Worm (Caenorhabditis elegans) whole organism, mixed stage, embryonic: ENCODE results near the gene scl-8.

ENCODE experiments used
- blmp-1 ChIP-seq: fragments of 150-350 bp; optimal IDR thresholded peaks from 2 replicates; lab custom pipeline; 2014; ENCODE audit warnings: missing biosample characterization, missing genetic modification characterization
- ces-1 ChIP-seq: fragments of 150-350 bp; optimal IDR thresholded peaks from 2 replicates; lab custom pipeline; 2014; ENCODE audit warnings: missing biosample characterization, missing genetic modification reagents, missing genetic modification characterization
- elt-1 ChIP-seq: sonication (generic microtip); optimal IDR thresholded peaks from 2 replicates; lab custom pipeline; 2017; ENCODE audit warnings: missing genetic modification characterization, mild to moderate bottlenecking, missing compliant biosample characterization, antibody characterized with exemption, moderate library complexity, borderline replicate concordance; ENCODE audit not compliant: insufficient read depth
- lin-13 ChIP-seq: fragments of 150-350 bp; optimal IDR thresholded peaks from 2 replicates; lab custom pipeline; 2014; ENCODE audit warnings: missing biosample characterization, missing genetic modification characterization
- nhr-12 ChIP-seq: fragments of 150-350 bp; optimal IDR thresholded peaks from 2 replicates; lab custom pipeline; 2014; ENCODE audit warnings: missing biosample characterization, missing genetic modification characterization
- nhr-237 ChIP-seq: fragments of 150-350 bp; optimal IDR thresholded peaks from 2 replicates; lab custom pipeline; 2014; ENCODE audit warnings: missing biosample characterization, missing genetic modification characterization
- nhr-76 ChIP-seq: sonication (generic microtip); optimal IDR thresholded peaks from 2 replicates; lab custom pipeline; 2017; ENCODE audit warnings: missing biosample characterization, missing genetic modification characterization
- pha-4 ChIP-seq: fragments of 150-350 bp; optimal IDR thresholded peaks from 2 replicates; lab custom pipeline; 2018; ENCODE audit warnings: missing biosample characterization, missing genetic modification reagents, missing genetic modification characterization
- sptf-1 ChIP-seq: sonication (generic microtip); optimal IDR thresholded peaks from 2 replicates; lab custom pipeline; 2017; ENCODE audit warnings: mild to moderate bottlenecking, missing genetic modification characterization, moderate library complexity, missing compliant biosample characterization
- unc-39 ChIP-seq: fragments of 150-350 bp; optimal IDR thresholded peaks from 2 replicates; lab custom pipeline; 2014; ENCODE audit warnings: missing biosample characterization, missing genetic modification characterization
- ztf-11 ChIP-seq: fragments of 150-350 bp; optimal IDR thresholded peaks from 2 replicates; lab custom pipeline; 2014; ENCODE audit warnings: missing biosample characterization, missing genetic modification characterization

ce11 chrIV:13056026-13056425, 15.5 kb upstream of the scl-8 start, which contains the start of gene scl-1:
- TF ChIP-seq nhr-12 (no peak), pha-4 (no peak), elt-1 (tag; lab: Kevin White, UChicago) (no peak), ces-1 (no peak), nhr-237 (no peak), ztf-11 (tag; lab: Kevin White, UChicago) (no peak), nhr-76 (no peak), lin-13 (no peak), blmp-1 (tag; lab: Kevin White, UChicago) (no peak), unc-39 (no peak), sptf-1 (tag; lab: Kevin White, UChicago) (no peak)
